Worm (Caenorhabditis elegans): ENCODE data around the gene rpac-40.

- TF ChIP-seq nhr-76 (tag; optimal IDR thresholded peaks at IDR 0.05) (no peak), tbx-2 (tag; optimal IDR thresholded peaks at IDR 0.05) (no peak), ama-1 (optimal IDR thresholded peaks at IDR 0.05) (no peak), nhr-25 (tag; optimal IDR thresholded peaks at IDR 0.05) (no peak), elt-3 (tag; optimal IDR thresholded peaks at IDR 0.05) (no peak), unc-62 (GFP tag; optimal IDR thresholded peaks at IDR 0.05) (no peak), eor-1 (tag; optimal IDR thresholded peaks at IDR 0.05) (no peak)
Measured at ce11 chrV:4241555-4241954, 42.3 kb downstream of the rpac-40 start.
